Fruit fly (Drosophila melanogaster): Measurements from ENCODE around the gene CG33493.

CG33493 gene

DNA sequence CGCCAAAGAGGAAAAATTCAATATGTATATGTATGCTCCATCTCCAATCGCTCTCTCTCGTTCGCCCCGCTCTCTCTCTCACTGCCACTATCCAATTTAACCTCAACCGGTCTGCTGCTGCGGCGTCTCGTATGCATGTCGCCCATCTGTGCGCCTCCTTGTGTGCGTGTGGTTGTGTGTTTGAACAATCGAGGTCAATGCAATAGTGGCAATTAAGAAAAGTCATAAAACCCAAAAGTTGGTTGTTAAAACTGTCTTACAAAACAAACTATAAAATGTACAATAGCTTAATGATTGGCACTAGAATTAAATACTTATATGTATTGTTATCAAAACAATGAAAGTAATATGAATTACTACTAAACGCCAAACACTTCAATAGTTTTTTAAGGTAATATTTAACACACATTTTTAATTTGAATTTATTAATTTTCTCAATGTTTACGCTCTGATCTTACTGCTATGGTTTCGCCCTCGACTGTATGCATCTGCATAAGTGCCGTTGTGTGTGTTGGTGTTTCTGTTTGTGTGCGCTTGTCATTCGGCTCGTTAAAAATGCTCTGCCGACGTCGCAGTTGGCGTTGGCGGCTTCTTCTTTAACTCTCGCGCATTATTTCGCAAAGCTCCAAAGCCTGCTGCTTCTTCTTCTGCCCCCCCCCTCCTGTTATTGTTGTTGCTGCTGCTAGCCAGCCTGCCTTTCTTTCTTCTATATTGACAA is 27.4 kb downstream of the CG33493 start (continued):
- peak; percentile 85 for TF ChIP-seq kay (GFP tag; optimal IDR thresholded peaks at IDR 0.05)
- TF ChIP-seq Sox100B (GFP tag; optimal IDR thresholded peaks at IDR 0.05), result peak; percentile 99
- TF ChIP-seq Hr3 (GFP tag; optimal IDR thresholded peaks at IDR 0.05), result peak; percentile 96
- peak; percentile 93 for TF ChIP-seq Nf-YC (tag; optimal IDR thresholded peaks at IDR 0.05)
- peak; percentile 100 for TF ChIP-seq CG18262 (tag; optimal IDR thresholded peaks at IDR 0.05)
- peak; percentile 83 for TF ChIP-seq CG13624 (GFP tag; optimal IDR thresholded peaks at IDR 0.05)
- TF ChIP-seq gsb-n (tag; optimal IDR thresholded peaks at IDR 0.05), result peak; percentile 98
- TF ChIP-seq CG1024 (GFP tag; IDR thresholded peaks at IDR 0.05), result peak; percentile 65
- TF ChIP-seq CG9215 (GFP tag; IDR thresholded peaks at IDR 0.05), result peak; percentile 88
- TF ChIP-seq slou (GFP tag; optimal IDR thresholded peaks at IDR 0.05), result peak; percentile 90
- peak; percentile 95 for TF ChIP-seq dysf (GFP tag; IDR thresholded peaks at IDR 0.05)
- peak; percentile 92 for TF ChIP-seq Side (GFP tag; optimal IDR thresholded peaks at IDR 0.05)
- TF ChIP-seq grn (GFP tag; optimal IDR thresholded peaks at IDR 0.05), result peak; percentile 63
- TF ChIP-seq E2f1 (GFP tag; IDR thresholded peaks at IDR 0.05), result peak; percentile 95
- TF ChIP-seq Abd-B (GFP tag; optimal IDR thresholded peaks at IDR 0.05), result peak; percentile 98
- peak; percentile 81 for TF ChIP-seq ranshi (GFP tag; IDR thresholded peaks at IDR 0.05)
- peak; percentile 96 for TF ChIP-seq oc (tag; optimal IDR thresholded peaks at IDR 0.05)
- TF ChIP-seq D19A (tag; optimal IDR thresholded peaks at IDR 0.05), result peak; percentile 96
- peak; percentile 95 for TF ChIP-seq caup (GFP tag; optimal IDR thresholded peaks at IDR 0.05; ENCODE audit: severe bottlenecking)
- no peak for TF ChIP-seq nerfin-2 (GFP tag; IDR thresholded peaks at IDR 0.05; ENCODE audit: partially characterized antibody)
- TF ChIP-seq hth (optimal IDR thresholded peaks at IDR 0.05), result no peak
- peak; percentile 90 for TF ChIP-seq CG4404 (GFP tag; IDR thresholded peaks at IDR 0.05)
- TF ChIP-seq p53 (GFP tag; optimal IDR thresholded peaks at IDR 0.05), result peak; percentile 74
- TF ChIP-seq ap (GFP tag; IDR thresholded peaks at IDR 0.05), result peak; percentile 86
- TF ChIP-seq ash1 (GFP tag; optimal IDR thresholded peaks at IDR 0.05), result peak; percentile 66
- TF ChIP-seq CG15269 (tag; optimal IDR thresholded peaks at IDR 0.05), result peak; percentile 98
- no peak for TF ChIP-seq dan (GFP tag; IDR thresholded peaks at IDR 0.05)
- TF ChIP-seq Rx (GFP tag; IDR thresholded peaks at IDR 0.05), result peak; percentile 59
- TF ChIP-seq sr (GFP tag; IDR thresholded peaks at IDR 0.05), result no peak
- TF ChIP-seq C15 (GFP tag; IDR thresholded peaks at IDR 0.05), result peak; percentile 79; the same call in 2 of the 3 replicates
- TF ChIP-seq CG4820 (GFP tag; optimal IDR thresholded peaks at IDR 0.05), result peak; percentile 94
- TF ChIP-seq CG3407 (GFP tag; optimal IDR thresholded peaks at IDR 0.05), result peak; percentile 96
- peak; percentile 80 for TF ChIP-seq CG31365 (tag; optimal IDR thresholded peaks at IDR 0.05)
- peak; percentile 93 for TF ChIP-seq croc (GFP tag; conservative IDR thresholded peaks at IDR 0.05)
- peak; percentile 92 for TF ChIP-seq bigmax (GFP tag; optimal IDR thresholded peaks at IDR 0.05)
- TF ChIP-seq PHDP (tag; optimal IDR thresholded peaks at IDR 0.05), result peak; percentile 97
- TF ChIP-seq so (GFP tag; IDR thresholded peaks at IDR 0.05), result peak; percentile 93
- TF ChIP-seq CG10431 (GFP tag; optimal IDR thresholded peaks at IDR 0.05), result peak; percentile 94
- TF ChIP-seq CG8089 (GFP tag; optimal IDR thresholded peaks at IDR 0.05), result peak; percentile 76
- TF ChIP-seq Blimp-1 (GFP tag; optimal IDR thresholded peaks at IDR 0.05), result peak; percentile 96
- TF ChIP-seq Awh (GFP tag; IDR thresholded peaks at IDR 0.05), result peak; percentile 87
- peak; percentile 94 for TF ChIP-seq Chrac-16 (GFP tag; optimal IDR thresholded peaks at IDR 0.05)
- peak; percentile 97 for TF ChIP-seq CG31441 (GFP tag; IDR thresholded peaks at IDR 0.05)
- peak; percentile 69 for TF ChIP-seq CG9609 (GFP tag; optimal IDR thresholded peaks at IDR 0.05)
- TF ChIP-seq slbo (GFP tag; IDR thresholded peaks at IDR 0.05), result peak; percentile 87
- peak; percentile 48 for TF ChIP-seq toy (GFP tag; IDR thresholded peaks at IDR 0.05)
- TF ChIP-seq otp (GFP tag; IDR thresholded peaks at IDR 0.05), result peak; percentile 83
- TF ChIP-seq Sry-δ (GFP tag; optimal IDR thresholded peaks at IDR 0.05), result peak; percentile 25
- TF ChIP-seq CG4424 (GFP tag; optimal IDR thresholded peaks at IDR 0.05), result peak; percentile 96
- peak; percentile 98 for TF ChIP-seq CG10209 (GFP tag; optimal IDR thresholded peaks at IDR 0.05)

Measured in whole organism, embryonic.